Worm (Caenorhabditis elegans): ENCODE measurements around the gene Y59A8B.25.

Y59A8B.25 gene

DNA sequence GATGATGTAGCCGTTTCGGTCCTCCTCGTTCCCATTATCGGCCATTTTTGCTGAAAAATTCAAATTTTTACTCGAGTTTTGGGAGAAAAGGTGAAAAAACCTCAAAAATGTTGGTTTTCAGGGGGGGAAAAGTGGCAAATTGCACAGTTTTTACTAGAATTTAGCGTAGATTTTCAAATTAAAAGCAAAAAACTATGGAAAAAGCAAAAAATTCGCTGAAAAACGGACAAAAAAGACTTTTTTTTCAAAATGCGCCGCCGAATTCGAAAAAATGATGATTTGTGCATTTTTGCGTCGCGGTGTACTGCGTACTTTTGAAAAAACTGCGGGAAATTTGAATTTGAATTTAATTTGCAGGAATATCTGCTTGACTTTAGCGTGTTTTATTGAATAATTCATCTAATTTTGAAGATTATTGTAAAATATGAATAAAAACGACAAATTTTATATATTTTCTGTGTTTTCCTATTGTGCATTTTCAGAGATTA is 31.0 kb upstream of the Y59A8B.25 start, which contains the start of gene Y59A8B.12:
Gene Y59A8B.12 (minus strand): TSS at position 51 of the 488 bp plus-strand sequence.
- TF ChIP-seq ceh-28 (tag; optimal IDR thresholded peaks at IDR 0.05) (no peak), nhr-11 (tag; optimal IDR thresholded peaks at IDR 0.05) (no peak), pha-4 (tag; optimal IDR thresholded peaks at IDR 0.05) (no peak), nhr-12 (tag; optimal IDR thresholded peaks at IDR 0.05) (no peak), elt-2 (tag; optimal IDR thresholded peaks at IDR 0.05) (no peak), nhr-25 (tag; optimal IDR thresholded peaks at IDR 0.05) (no peak), fos-1 (tag; optimal IDR thresholded peaks at IDR 0.05) (no peak), lsy-12 (tag; optimal IDR thresholded peaks at IDR 0.05) (no peak), unc-62 (GFP tag; optimal IDR thresholded peaks at IDR 0.05) (no peak), nhr-76 (tag; optimal IDR thresholded peaks at IDR 0.05) (no peak), nhr-43 (tag; optimal IDR thresholded peaks at IDR 0.05; ENCODE audit: poor library complexity, severe bottlenecking) (no peak), fkh-2 (tag; optimal IDR thresholded peaks at IDR 0.05) (no peak)

ce11 chrV:18085150-18085833 is 30.1 kb upstream of the Y59A8B.25 start, which contains the start of gene fbxa-106:
Gene fbxa-106, minus strand, starts transcription at chrV:18085200.
- TF ChIP-seq tbx-2 (tag; optimal IDR thresholded peaks at IDR 0.05) (no peak), egl-27 (tag; optimal IDR thresholded peaks at IDR 0.05) (no peak)

DNA sequence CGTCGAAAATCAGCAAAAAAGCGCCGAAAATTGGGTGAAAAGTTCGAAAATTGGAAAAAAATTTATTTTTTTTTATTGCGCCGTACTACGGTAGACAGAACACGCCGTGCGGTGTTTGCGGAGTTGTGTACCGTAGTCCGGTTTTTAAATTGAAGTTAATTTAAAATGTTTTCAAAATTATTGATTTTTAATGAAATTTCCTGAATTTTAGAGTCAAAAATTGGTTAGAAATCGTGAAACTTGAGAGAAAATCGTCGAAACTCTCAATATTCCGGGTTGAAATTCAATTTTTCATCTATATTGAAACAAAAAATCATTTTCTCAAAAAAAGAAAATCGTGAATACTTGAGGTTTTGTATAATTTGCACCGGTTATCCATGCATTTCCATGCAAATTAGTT is 26.7 kb upstream of the Y59A8B.25 start, which contains the start of gene nova-1:
Gene nova-1 (minus strand): TSS at position 101 of the 400 bp plus-strand sequence.
- no peak for TF ChIP-seq unc-62 (GFP tag; optimal IDR thresholded peaks at IDR 0.05)
- TF ChIP-seq nhr-43 (tag; optimal IDR thresholded peaks at IDR 0.05; ENCODE audit: poor library complexity, severe bottlenecking), result no peak

- TF ChIP-seq pqm-1 (tag; optimal IDR thresholded peaks at IDR 0.05), result no peak
- no peak for TF ChIP-seq elt-1 (tag; optimal IDR thresholded peaks at IDR 0.05)
- TF ChIP-seq elt-2 (tag; optimal IDR thresholded peaks at IDR 0.05), result peak; percentile 20
- TF ChIP-seq nhr-77 (tag; optimal IDR thresholded peaks at IDR 0.05), result no peak
- peak; percentile 42 for TF ChIP-seq nhr-23 (tag; optimal IDR thresholded peaks at IDR 0.05)
- TF ChIP-seq lin-15B (tag; optimal IDR thresholded peaks at IDR 0.05), result peak; percentile 67
- no peak for TF ChIP-seq nhr-11 (tag; optimal IDR thresholded peaks at IDR 0.05)
- peak; percentile 56 for TF ChIP-seq zag-1 (tag; optimal IDR thresholded peaks at IDR 0.05)
- peak; percentile 82 for TF ChIP-seq pha-4 (tag; optimal IDR thresholded peaks at IDR 0.05)
- TF ChIP-seq nhr-76 (tag; optimal IDR thresholded peaks at IDR 0.05), result no peak
- no peak for TF ChIP-seq ZK546.5 (tag; optimal IDR thresholded peaks at IDR 0.05)
- peak; percentile 85 for TF ChIP-seq skn-1 (tag; optimal IDR thresholded peaks at IDR 0.05)
- no peak for TF ChIP-seq egl-27 (tag; optimal IDR thresholded peaks at IDR 0.05)
- TF ChIP-seq ceh-9 (tag; optimal IDR thresholded peaks at IDR 0.05), result no peak
- no peak for TF ChIP-seq nhr-12 (tag; optimal IDR thresholded peaks at IDR 0.05)
- no peak for TF ChIP-seq nhr-67 (tag; optimal IDR thresholded peaks at IDR 0.05)
- peak; percentile 54 for TF ChIP-seq jun-1 (tag; optimal IDR thresholded peaks at IDR 0.05)
- TF ChIP-seq ceh-16 (tag; optimal IDR thresholded peaks at IDR 0.05), result no peak
- no peak for TF ChIP-seq nhr-43 (tag; optimal IDR thresholded peaks at IDR 0.05; ENCODE audit: poor library complexity, severe bottlenecking)
- no peak for TF ChIP-seq nhr-237 (tag; optimal IDR thresholded peaks at IDR 0.05)
- TF ChIP-seq sea-2 (GFP tag; optimal IDR thresholded peaks at IDR 0.05), result peak; percentile 95
- no peak for TF ChIP-seq lsy-12 (tag; optimal IDR thresholded peaks at IDR 0.05)
- TF ChIP-seq hmg-11 (tag; optimal IDR thresholded peaks at IDR 0.05), result peak; percentile 79
- no peak for TF ChIP-seq daf-12 (tag; optimal IDR thresholded peaks at IDR 0.05)
- TF ChIP-seq eor-1 (tag; optimal IDR thresholded peaks at IDR 0.05), result no peak
- TF ChIP-seq ceh-82 (tag; optimal IDR thresholded peaks at IDR 0.05), result peak; percentile 58
- TF ChIP-seq mdl-1 (tag; optimal IDR thresholded peaks at IDR 0.05), result no peak
- TF ChIP-seq fkh-2 (tag; optimal IDR thresholded peaks at IDR 0.05), result peak; percentile 17
- TF ChIP-seq lin-39 (tag; optimal IDR thresholded peaks at IDR 0.05), result peak; percentile 65
- TF ChIP-seq ztf-4 (tag; optimal IDR thresholded peaks at IDR 0.05), result no peak
- no peak for TF ChIP-seq elt-3 (tag; optimal IDR thresholded peaks at IDR 0.05)
- peak; percentile 96 for TF ChIP-seq ceh-28 (tag; optimal IDR thresholded peaks at IDR 0.05)
- TF ChIP-seq nhr-25 (tag; optimal IDR thresholded peaks at IDR 0.05), result no peak
- TF ChIP-seq nhr-28 (tag; optimal IDR thresholded peaks at IDR 0.05), result no peak
- no peak for TF ChIP-seq ztf-11 (tag; optimal IDR thresholded peaks at IDR 0.05)
- TF ChIP-seq snpc-4 (tag; optimal IDR thresholded peaks at IDR 0.05), result peak; percentile 66
- peak; percentile 28 for TF ChIP-seq tbx-2 (tag; optimal IDR thresholded peaks at IDR 0.05)
- TF ChIP-seq fos-1 (tag; optimal IDR thresholded peaks at IDR 0.05), result no peak
- TF ChIP-seq unc-62 (GFP tag; optimal IDR thresholded peaks at IDR 0.05), result peak; percentile 0
- peak; percentile 89 for TF ChIP-seq nfya-1 (tag; optimal IDR thresholded peaks at IDR 0.05; ENCODE audit: insufficient read depth)
- peak; percentile 57 for TF ChIP-seq R02D3.7 (tag; optimal IDR thresholded peaks at IDR 0.05)
- peak; percentile 67 for TF ChIP-seq egl-5 (tag; optimal IDR thresholded peaks at IDR 0.05)
- no peak for TF ChIP-seq aly-2 (tag; optimal IDR thresholded peaks at IDR 0.05)
These were observed 24.0 kb upstream of the Y59A8B.25 start for ce11 chrV:18079163-18079562.

Measured in whole organism, L3 larva.